Worm (Caenorhabditis elegans) whole organism, L3 larva: ENCODE results near the gene ceeh-1.

Experiments
- R02D3.7 ChIP-seq: fragments of 150-350 bp; optimal IDR thresholded peaks from 2 replicates; lab custom pipeline; 2014; ENCODE audit warnings: missing biosample characterization, missing genetic modification characterization
- ceh-9 ChIP-seq: sonication (generic microtip); optimal IDR thresholded peaks from 2 replicates; lab custom pipeline; 2018; ENCODE audit warnings: missing biosample characterization, missing genetic modification characterization
- elt-2 ChIP-seq: sonication (generic microtip); optimal IDR thresholded peaks from 2 replicates; lab custom pipeline; 2016; ENCODE audit warnings: missing genetic modification reagents, mild to moderate bottlenecking, missing genetic modification characterization, missing compliant biosample characterization
- nhr-76 ChIP-seq: fragments of 150-350 bp; sonication (generic microtip); optimal IDR thresholded peaks from 5 replicates; lab custom pipeline; 2014; ENCODE audit warnings: missing biosample characterization, missing genetic modification characterization
- pha-4 ChIP-seq: fragments of 150-350 bp; optimal IDR thresholded peaks from 2 replicates; lab custom pipeline; 2014; ENCODE audit warnings: missing biosample characterization, missing genetic modification reagents, missing genetic modification characterization
- snpc-4 ChIP-seq: fragments of 150-350 bp; optimal IDR thresholded peaks from 2 replicates; lab custom pipeline; 2014; ENCODE audit warnings: missing biosample characterization, missing genetic modification characterization
- tbx-2 ChIP-seq: sonication (generic microtip); optimal IDR thresholded peaks from 2 replicates; lab custom pipeline; 2016; ENCODE audit warnings: mild to moderate bottlenecking, missing genetic modification characterization, missing compliant biosample characterization
- unc-39 ChIP-seq: sonication (generic microtip); optimal IDR thresholded peaks from 4 replicates; lab custom pipeline; 2017; ENCODE audit warnings: missing biosample characterization, missing genetic modification characterization
- unc-62 ChIP-seq: fragments of 150-350 bp; sonication (generic microtip); optimal IDR thresholded peaks from 4 replicates; lab custom pipeline; 2014; ENCODE audit warnings: missing biosample characterization, missing genetic modification reagents, missing genetic modification characterization
- zag-1 ChIP-seq: fragments of 150-350 bp; optimal IDR thresholded peaks from 2 replicates; lab custom pipeline; 2014; ENCODE audit warnings: missing biosample characterization, missing genetic modification characterization
- ztf-11 ChIP-seq: fragments of 150-350 bp; optimal IDR thresholded peaks from 2 replicates; lab custom pipeline; 2014; ENCODE audit warnings: missing biosample characterization, missing genetic modification characterization

- no peak for TF ChIP-seq snpc-4
- TF ChIP-seq pha-4 = no peak
- no peak for TF ChIP-seq zag-1
- TF ChIP-seq unc-62 = no peak
- TF ChIP-seq elt-2 (tag; lab: Kevin White, UChicago) = no peak
- TF ChIP-seq ztf-11 (tag; lab: Kevin White, UChicago) = no peak
- no peak for TF ChIP-seq ceh-9 (tag; lab: Kevin White, UChicago)
- no peak for TF ChIP-seq tbx-2
- TF ChIP-seq unc-39 (tag; lab: Kevin White, UChicago) = no peak
- TF ChIP-seq R02D3.7 (tag; lab: Kevin White, UChicago) = no peak
- no peak for TF ChIP-seq nhr-76 (tag; lab: Kevin White, UChicago)
These were observed 24.2 kb upstream of the ceeh-1 start, which contains the start of gene K02F3.12 for ce11 chrIII:856260-856659.
